Worm (Caenorhabditis elegans) whole organism, L1 larva: ENCODE results near the gene Y54E2A.4.

Source experiments
- hlh-4 ChIP-seq: sonication (generic microtip); optimal IDR thresholded peaks from 2 replicates; lab custom pipeline; 2016; ENCODE audit warnings: mild to moderate bottlenecking, missing genetic modification characterization, missing compliant biosample characterization
- hpl-2 ChIP-seq: fragments of 150-350 bp; optimal IDR thresholded peaks from 2 replicates; lab custom pipeline; 2014; ENCODE audit warnings: missing biosample characterization, missing genetic modification reagents, missing genetic modification characterization
- mdl-1 ChIP-seq, 2 experiments: fragments of 150-350 bp; optimal IDR thresholded peaks; 2 replicates each; lab custom pipeline; 2014 to 2017; ENCODE audit warnings: missing biosample characterization in 2 of 2, missing genetic modification characterization in 2 of 2, inconsistent platforms in 1 of 2
- nhr-11 ChIP-seq: fragments of 150-350 bp; optimal IDR thresholded peaks from 2 replicates; lab custom pipeline; 2014; ENCODE audit warnings: missing biosample characterization, missing genetic modification characterization
- nhr-237 ChIP-seq: fragments of 150-350 bp; optimal IDR thresholded peaks from 2 replicates; lab custom pipeline; 2014; ENCODE audit warnings: missing biosample characterization, missing genetic modification characterization
- snpc-4 ChIP-seq: fragments of 150-350 bp; optimal IDR thresholded peaks from 2 replicates; lab custom pipeline; 2014; ENCODE audit warnings: missing biosample characterization, missing genetic modification characterization

- TF ChIP-seq hlh-4 (tag; lab: Kevin White, UChicago) (no peak), mdl-1 (tag; optimal IDR thresholded peaks at IDR 0.05; lab: Kevin White, UChicago) (no peak), hpl-2 (no peak), snpc-4 (peak; percentile 96), nhr-11 (tag; lab: Kevin White, UChicago) (no peak), nhr-237 (no peak)
Observed at ce11 chrII:14801086-14801531, 46.7 kb downstream of the Y54E2A.4 start.
